Worm (Caenorhabditis elegans): ENCODE results near the gene hlh-26.

ce11 chrII:5496375-5496774, 37.2 kb downstream of the hlh-26 start, which contains the start of gene F12A10.1:
- TF ChIP-seq skn-1 (tag; optimal IDR thresholded peaks at IDR 0.05) (no peak), zag-1 (tag; optimal IDR thresholded peaks at IDR 0.05) (no peak), nhr-12 (tag; optimal IDR thresholded peaks at IDR 0.05) (no peak), ztf-11 (tag; optimal IDR thresholded peaks at IDR 0.05) (no peak), lin-15B (tag; optimal IDR thresholded peaks at IDR 0.05) (no peak), lin-39 (tag; optimal IDR thresholded peaks at IDR 0.05) (no peak), elt-2 (tag; optimal IDR thresholded peaks at IDR 0.05) (no peak), nhr-237 (tag; optimal IDR thresholded peaks at IDR 0.05) (no peak)
